Fruit fly (Drosophila melanogaster) whole organism, embryonic: Measurements from ENCODE around the gene CG6689.

Source experiments
- Antp ChIP-seq: fragments of 200-800 bp; sonication (Bioruptor generic); optimal IDR thresholded peaks from 3 replicates; lab custom pipeline; 2016; ENCODE audit warnings: missing biosample characterization, missing genetic modification characterization
- Bteb2 ChIP-seq: fragments of 200-800 bp; sonication (Bioruptor generic); optimal IDR thresholded peaks from 2 replicates; lab custom pipeline; 2016; ENCODE audit warnings: missing biosample characterization, missing genetic modification characterization
- CG10431 ChIP-seq: fragments of 200-800 bp; sonication (Bioruptor generic); optimal IDR thresholded peaks from 3 replicates; lab custom pipeline; 2018; ENCODE audit warnings: missing biosample characterization, mild to moderate bottlenecking, missing genetic modification characterization
- CG11093 ChIP-seq: fragments of 200-800 bp; sonication (Bioruptor generic); IDR thresholded peaks from 3 replicates; pipeline ENCODE4 v1.3.6; 2022; ENCODE audit warnings: missing biosample characterization, missing genetic modification characterization
- CG13424 ChIP-seq: fragments of 200-800 bp; sonication (Bioruptor generic); optimal IDR thresholded peaks from 2 replicates; lab custom pipeline; 2019; ENCODE audit warnings: missing biosample characterization, mild to moderate bottlenecking, missing genetic modification characterization, moderate library complexity
- CG13624 ChIP-seq: fragments of 200-800 bp; sonication (Bioruptor generic); optimal IDR thresholded peaks from 2 replicates; lab custom pipeline; 2016; ENCODE audit warnings: missing biosample characterization, missing genetic modification characterization
- CG1602 ChIP-seq: fragments of 200-800 bp; sonication (Bioruptor generic); optimal IDR thresholded peaks from 3 replicates; lab custom pipeline; 2016; ENCODE audit warnings: missing biosample characterization, missing genetic modification characterization
- CG16779 ChIP-seq: fragments of 200-800 bp; sonication (Bioruptor generic); IDR thresholded peaks from 2 replicates; pipeline ENCODE4 v1.3.6; 2022; ENCODE audit warnings: missing biosample characterization, missing genetic modification characterization
- CG16863 ChIP-seq: fragments of 200-800 bp; sonication (Bioruptor generic); optimal IDR thresholded peaks from 3 replicates; lab custom pipeline; 2016; ENCODE audit warnings: missing biosample characterization, missing genetic modification characterization
- CG18262 ChIP-seq: fragments of 200-800 bp; optimal IDR thresholded peaks from 3 replicates; lab custom pipeline; 2019; ENCODE audit warnings: missing biosample characterization, mild to moderate bottlenecking, missing genetic modification characterization, moderate library complexity
- CG18764 ChIP-seq: fragments of 200-800 bp; sonication (Bioruptor generic); optimal IDR thresholded peaks from 3 replicates; lab custom pipeline; 2016; ENCODE audit warnings: missing biosample characterization, missing genetic modification characterization
- CG30431 ChIP-seq: fragments of 200-800 bp; sonication (Bioruptor generic); optimal IDR thresholded peaks from 2 replicates; lab custom pipeline; 2017; ENCODE audit warnings: missing biosample characterization, missing genetic modification characterization
- CG31388 ChIP-seq: fragments of 200-800 bp; sonication (Bioruptor generic); optimal IDR thresholded peaks from 2 replicates; lab custom pipeline; 2016; ENCODE audit warnings: missing biosample characterization, missing genetic modification characterization
- CG34376 ChIP-seq: fragments of 200-800 bp; sonication (Bioruptor generic); optimal IDR thresholded peaks from 2 replicates; lab custom pipeline; 2018; ENCODE audit warnings: missing biosample characterization, mild to moderate bottlenecking, missing genetic modification characterization
- CG3838 ChIP-seq: fragments of 200-800 bp; sonication (Bioruptor generic); optimal IDR thresholded peaks from 3 replicates; lab custom pipeline; 2016; ENCODE audit warnings: missing biosample characterization, missing genetic modification characterization
- CG4282 ChIP-seq: fragments of 200-800 bp; sonication (Bioruptor generic); optimal IDR thresholded peaks from 2 replicates; lab custom pipeline; 2016; ENCODE audit warnings: missing biosample characterization, missing genetic modification characterization
- CG4617 ChIP-seq: fragments of 200-800 bp; sonication (Bioruptor generic); optimal IDR thresholded peaks from 3 replicates; lab custom pipeline; 2016; ENCODE audit warnings: missing biosample characterization, missing genetic modification characterization, borderline replicate concordance
- CG6654 ChIP-seq: fragments of 200-800 bp; sonication (Bioruptor generic); optimal IDR thresholded peaks from 2 replicates; lab custom pipeline; 2017; ENCODE audit warnings: missing biosample characterization, mild to moderate bottlenecking, missing genetic modification characterization
- CG6689 ChIP-seq: fragments of 200-800 bp; sonication (Bioruptor generic); IDR thresholded peaks from 2 replicates; pipeline ENCODE4 v1.3.6; 2022; ENCODE audit warnings: missing biosample characterization, missing genetic modification characterization
- CG9215 ChIP-seq: fragments of 200-800 bp; sonication (Bioruptor generic); IDR thresholded peaks from 2 replicates; pipeline ENCODE4 v1.3.6; 2022; ENCODE audit warnings: missing biosample characterization, missing genetic modification characterization
- Ets97D ChIP-seq: fragments of 200-800 bp; sonication (Bioruptor generic); optimal IDR thresholded peaks from 3 replicates; lab custom pipeline; 2016; ENCODE audit warnings: missing biosample characterization, missing genetic modification characterization
- Fer2 ChIP-seq: fragments of 200-800 bp; sonication (Bioruptor generic); optimal IDR thresholded peaks from 2 replicates; lab custom pipeline; 2018; ENCODE audit warnings: missing biosample characterization, mild to moderate bottlenecking, missing genetic modification characterization, moderate library complexity
- GATAe ChIP-seq: fragments of 200-800 bp; sonication (Bioruptor generic); conservative IDR thresholded peaks from 2 replicates; pipeline ENCODE4 v1.3.6; 2022; ENCODE audit warnings: missing biosample characterization, missing genetic modification characterization
- HLH3B ChIP-seq: fragments of 200-800 bp; sonication (Bioruptor generic); IDR thresholded peaks from 2 replicates; pipeline ENCODE4 v1.3.6; 2022; ENCODE audit warnings: missing biosample characterization, missing genetic modification characterization
- HLH54F ChIP-seq: fragments of 200-800 bp; sonication (Bioruptor generic); optimal IDR thresholded peaks from 3 replicates; lab custom pipeline; 2016; ENCODE audit warnings: missing biosample characterization, missing genetic modification characterization
- Lpt ChIP-seq: fragments of >200 bp; optimal IDR thresholded peaks from 2 replicates; lab custom pipeline; 2018; ENCODE audit warnings: missing biosample characterization, missing genetic modification characterization
- MBD-R2 ChIP-seq: fragments of 200-800 bp; sonication (Bioruptor generic); IDR thresholded peaks from 2 replicates; pipeline ENCODE4 v1.3.6; 2022; ENCODE audit warnings: missing biosample characterization, missing genetic modification characterization
- PHDP ChIP-seq: fragments of 200-800 bp; sonication (Bioruptor generic); optimal IDR thresholded peaks from 3 replicates; lab custom pipeline; 2018; ENCODE audit warnings: missing biosample characterization, mild to moderate bottlenecking, missing genetic modification characterization, moderate library complexity
- Rx ChIP-seq: fragments of 200-800 bp; sonication (Bioruptor generic); IDR thresholded peaks from 2 replicates; pipeline ENCODE4 v1.3.6; 2022; ENCODE audit warnings: missing biosample characterization, missing genetic modification characterization
- Scr ChIP-seq: fragments of 200-800 bp; sonication (Bioruptor generic); IDR thresholded peaks from 2 replicates; pipeline ENCODE4 v1.3.6; 2022; ENCODE audit warnings: missing biosample characterization, missing genetic modification characterization; ENCODE audit not compliant: partially characterized antibody
- Xrp1 ChIP-seq: fragments of 200-800 bp; sonication (Bioruptor generic); IDR thresholded peaks from 2 replicates; pipeline ENCODE4 v1.3.6; 2022; ENCODE audit warnings: missing biosample characterization, missing genetic modification characterization
- bigmax ChIP-seq: fragments of 200-800 bp; sonication (Bioruptor generic); optimal IDR thresholded peaks from 2 replicates; lab custom pipeline; 2018; ENCODE audit warnings: missing biosample characterization, mild to moderate bottlenecking, missing genetic modification characterization
- crol ChIP-seq: fragments of 200-800 bp; sonication (Bioruptor generic); IDR thresholded peaks from 2 replicates; pipeline ENCODE4 v1.3.6; 2022; ENCODE audit warnings: missing biosample characterization, missing genetic modification characterization
- dati ChIP-seq: fragments of 200-800 bp; sonication (Bioruptor generic); IDR thresholded peaks from 2 replicates; pipeline ENCODE4 v1.3.6; 2022; ENCODE audit warnings: missing biosample characterization, missing genetic modification characterization
- eve ChIP-seq, 2 experiments: fragments of >200 bp; optimal IDR thresholded peaks; 2 replicates each; lab custom pipeline; 2017; ENCODE audit warnings: missing biosample characterization in 2 of 2, missing genetic modification characterization in 2 of 2
- fd64A ChIP-seq: fragments of 200-800 bp; sonication (Bioruptor generic); optimal IDR thresholded peaks from 3 replicates; lab custom pipeline; 2018; ENCODE audit warnings: missing biosample characterization, mild to moderate bottlenecking, missing genetic modification characterization
- kay ChIP-seq: fragments of 200-800 bp; sonication (Bioruptor generic); optimal IDR thresholded peaks from 2 replicates; lab custom pipeline; 2016; ENCODE audit warnings: missing biosample characterization, missing genetic modification characterization
- knrl ChIP-seq: fragments of 200-800 bp; sonication (Bioruptor generic); IDR thresholded peaks from 3 replicates; pipeline ENCODE4 v1.3.6; 2022; ENCODE audit warnings: missing biosample characterization, missing genetic modification characterization; ENCODE audit not compliant: partially characterized antibody
- lbe ChIP-seq: fragments of 200-800 bp; sonication (Bioruptor generic); optimal IDR thresholded peaks from 2 replicates; lab custom pipeline; 2016; ENCODE audit warnings: missing biosample characterization, mild to moderate bottlenecking, missing genetic modification characterization
- lola ChIP-seq, 3 experiments: fragments of >200 bp in 2 of 3; fragments of 200-800 bp in 1 of 3; sonication (Bioruptor generic) in 1 of 3; optimal IDR thresholded peaks; 2 replicates each; lab custom pipeline; 2017 to 2019; ENCODE audit warnings: missing biosample characterization in 3 of 3, missing genetic modification characterization in 3 of 3, mild to moderate bottlenecking in 1 of 3, moderate library complexity in 1 of 3
- mam ChIP-seq: fragments of 200-800 bp; sonication (Bioruptor generic); optimal IDR thresholded peaks from 3 replicates; lab custom pipeline; 2016; ENCODE audit warnings: missing biosample characterization, missing genetic modification characterization
- onecut ChIP-seq: fragments of 200-800 bp; sonication (Bioruptor generic); IDR thresholded peaks from 2 replicates; pipeline ENCODE4 v1.3.6; 2022; ENCODE audit warnings: missing biosample characterization, missing genetic modification characterization
- otp ChIP-seq: fragments of 200-800 bp; sonication (Bioruptor generic); IDR thresholded peaks from 3 replicates; pipeline ENCODE4, ENCODE4 v1.3.6; 2022; ENCODE audit warnings: missing biosample characterization, missing genetic modification characterization
- pita ChIP-seq: fragments of 200-800 bp; sonication (Bioruptor generic); optimal IDR thresholded peaks from 2 replicates; lab custom pipeline; 2017; ENCODE audit warnings: missing biosample characterization, mild to moderate bottlenecking, missing genetic modification characterization
- pros ChIP-seq: fragments of 200-800 bp; sonication (Bioruptor generic); optimal IDR thresholded peaks from 3 replicates; lab custom pipeline; 2019; ENCODE audit warnings: missing biosample characterization, mild to moderate bottlenecking, missing genetic modification characterization, moderate library complexity
- scrt ChIP-seq: fragments of 200-800 bp; sonication (Bioruptor generic); optimal IDR thresholded peaks from 2 replicates; lab custom pipeline; 2018; ENCODE audit warnings: missing biosample characterization, mild to moderate bottlenecking, missing genetic modification characterization, moderate library complexity
- sens-2 ChIP-seq: fragments of 200-800 bp; sonication (Bioruptor generic); IDR thresholded peaks from 2 replicates; pipeline ENCODE4 v1.3.6; 2022; ENCODE audit warnings: missing biosample characterization, missing genetic modification characterization
- sob ChIP-seq: fragments of 200-800 bp; sonication (Bioruptor generic); IDR thresholded peaks from 2 replicates; pipeline ENCODE4 v1.3.6; 2022; ENCODE audit warnings: missing biosample characterization, missing genetic modification characterization
- sug ChIP-seq: fragments of 200-800 bp; optimal IDR thresholded peaks from 2 replicates; lab custom pipeline; 2019; ENCODE audit warnings: missing biosample characterization, mild to moderate bottlenecking, missing genetic modification characterization, moderate library complexity
- ttk ChIP-seq: fragments of 200-800 bp; sonication (Bioruptor generic); IDR thresholded peaks from 2 replicates; pipeline ENCODE4 v2.1.2; 2022; ENCODE audit warnings: missing biosample characterization, missing genetic modification characterization
- twi ChIP-seq: fragments of 200-800 bp; optimal IDR thresholded peaks from 2 replicates; lab custom pipeline; 2019; ENCODE audit warnings: missing biosample characterization, mild to moderate bottlenecking, missing genetic modification characterization, moderate library complexity
- yki ChIP-seq: fragments of >200 bp; optimal IDR thresholded peaks from 3 replicates; lab custom pipeline; 2018

CG6689 gene

DNA sequence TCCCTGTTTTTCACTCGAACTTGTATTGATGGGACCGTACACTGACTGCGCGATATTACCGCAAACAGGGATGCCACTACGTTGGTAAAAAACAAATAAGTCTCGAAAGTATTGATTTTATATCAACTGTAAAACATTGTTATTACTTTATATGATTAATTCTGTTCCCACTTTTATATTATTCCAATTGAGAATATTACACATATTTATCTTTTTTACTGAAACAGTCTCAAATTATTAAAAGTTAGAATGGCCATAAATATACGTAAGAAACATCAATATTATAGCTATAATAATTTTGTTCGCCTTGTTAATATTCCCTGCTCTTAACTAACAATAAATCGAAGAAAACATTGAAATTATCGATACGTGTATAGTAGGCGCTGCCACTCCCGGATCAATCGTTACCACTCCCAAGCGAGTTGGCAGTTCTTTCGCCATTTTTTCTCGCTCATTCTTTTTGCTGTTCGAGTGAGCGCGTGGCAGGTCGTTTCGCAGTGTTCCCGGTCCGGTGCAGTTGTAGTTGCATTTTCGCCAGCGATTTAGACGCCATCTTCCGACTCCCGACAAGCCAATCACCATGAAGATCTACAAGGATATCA lies 10.0 kb downstream of the CG6689 start, which contains the start of the genes SdhC and Tctp (continued):
- 0 out of 2 replicates have a peak, but pooled peaks have one; percentile 25 for TF ChIP-seq MBD-R2 (GFP tag; lab: Robert Waterston, UW)
- peak; percentile 47 for TF ChIP-seq mam
- peak; percentile 54 for TF ChIP-seq sug (tag; lab: Kevin White, UChicago)
- TF ChIP-seq CG18262, result peak; percentile 62
- TF ChIP-seq lola (GFP tag; optimal IDR thresholded peaks at IDR 0.05; lab: Kevin White, UChicago), result peak in 1 of 3 experiments; percentile 59
- peak; percentile 9 for TF ChIP-seq CG10431 (GFP tag; lab: Kevin White, UChicago)
- TF ChIP-seq sob (GFP tag; lab: Robert Waterston, UW), result no peak
- TF ChIP-seq PHDP (tag; lab: Kevin White, UChicago), result peak; percentile 4
- TF ChIP-seq CG13424, result peak; percentile 60
- no peak for TF ChIP-seq CG30431
- TF ChIP-seq CG11093 (GFP tag; lab: Robert Waterston, UW), result no peak
- TF ChIP-seq CG6654, result no peak
- no peak for TF ChIP-seq yki (lab: Kevin White, UChicago)
- TF ChIP-seq CG31388 (GFP tag; lab: Kevin White, UChicago), result no peak
- peak; percentile 54 for TF ChIP-seq CG34376
- TF ChIP-seq Fer2 (tag; lab: Kevin White, UChicago), result no peak
- peak; percentile 39 for TF ChIP-seq HLH54F
- TF ChIP-seq crol (GFP tag; lab: Robert Waterston, UW), result no peak
- peak; percentile 38 for TF ChIP-seq CG4617 (GFP tag; lab: Kevin White, UChicago)
- TF ChIP-seq knrl (GFP tag; lab: Robert Waterston, UW), result peak; percentile 48; the same call in 2 of the 3 replicates
- no peak for TF ChIP-seq GATAe (GFP tag; lab: Robert Waterston, UW)
- TF ChIP-seq eve (GFP tag; optimal IDR thresholded peaks at IDR 0.05; lab: Kevin White, UChicago), result no peak
- TF ChIP-seq lbe (GFP tag; lab: Kevin White, UChicago), result peak; percentile 7
- TF ChIP-seq CG6689 (GFP tag; lab: Robert Waterston, UW), result no peak
- TF ChIP-seq CG13624, result peak; percentile 43
- TF ChIP-seq twi (tag; lab: Kevin White, UChicago), result no peak
- TF ChIP-seq Lpt (GFP tag; lab: Kevin White, UChicago), result no peak
- no peak for TF ChIP-seq ttk (GFP tag; lab: Robert Waterston, UW)
- TF ChIP-seq HLH3B, result no peak
- no peak for TF ChIP-seq dati (GFP tag; lab: Robert Waterston, UW)
- no peak for TF ChIP-seq pros
- TF ChIP-seq kay (GFP tag; lab: Kevin White, UChicago), result no peak
- TF ChIP-seq Rx (GFP tag; lab: Robert Waterston, UW), result no peak
- no peak for TF ChIP-seq CG16779 (GFP tag; lab: Robert Waterston, UW)
- peak; percentile 0 for TF ChIP-seq CG1602 (GFP tag; lab: Kevin White, UChicago)
- TF ChIP-seq Xrp1 (GFP tag; lab: Robert Waterston, UW), result no peak; the same call in 1 of the 2 replicates
- peak; percentile 49 for TF ChIP-seq CG16863
- peak; percentile 87 for TF ChIP-seq Ets97D (GFP tag; lab: Kevin White, UChicago)
- peak; percentile 64 for TF ChIP-seq Scr (GFP tag; lab: Robert Waterston, UW)
- peak; percentile 22 for TF ChIP-seq Antp (GFP tag; lab: Kevin White, UChicago)
- TF ChIP-seq otp, result no peak
- TF ChIP-seq pita (GFP tag; lab: Kevin White, UChicago), result no peak
- no peak for TF ChIP-seq CG4282 (GFP tag; lab: Kevin White, UChicago)
- peak; percentile 46 for TF ChIP-seq Bteb2 (GFP tag; lab: Kevin White, UChicago)
- TF ChIP-seq onecut (GFP tag; lab: Robert Waterston, UW), result peak; percentile 70
- TF ChIP-seq scrt (GFP tag; lab: Kevin White, UChicago), result peak; percentile 32
- no peak for TF ChIP-seq CG3838
- no peak for TF ChIP-seq sens-2
- no peak for TF ChIP-seq fd64A (GFP tag; lab: Kevin White, UChicago)
- peak; percentile 2 for TF ChIP-seq CG18764 (GFP tag; lab: Kevin White, UChicago)
- peak; percentile 18; the same call in 1 of the 2 replicates for TF ChIP-seq CG9215 (GFP tag; lab: Robert Waterston, UW)
- TF ChIP-seq bigmax, result peak; percentile 72
